Fruit fly (Drosophila melanogaster): ENCODE results near the gene CG7276.

DNA sequence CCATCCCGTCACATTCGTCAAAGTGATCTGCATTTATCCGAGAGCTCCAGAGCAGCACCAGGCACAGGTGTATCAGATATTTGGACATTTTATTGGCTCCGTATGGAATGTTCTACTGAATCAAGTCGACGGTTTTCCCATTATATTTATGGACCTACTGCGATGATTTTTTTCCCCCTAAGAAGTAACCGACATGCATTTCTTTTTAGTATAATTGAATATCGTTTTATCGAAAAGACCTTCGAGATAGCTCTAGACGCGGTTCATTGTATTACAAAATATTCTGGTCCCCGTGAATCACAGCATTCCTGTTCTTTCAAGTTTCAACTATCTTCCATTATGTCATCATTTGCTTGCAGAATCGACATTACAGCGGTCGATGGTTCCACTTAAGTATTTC lies 31.1 kb downstream of the CG7276 start, which contains the start of gene obst-H:
- TF ChIP-seq Ets21C (GFP tag; optimal IDR thresholded peaks at IDR 0.05) (no peak), CG11294 (GFP tag; IDR thresholded peaks at IDR 0.05) (no peak), fkh (GFP tag; optimal IDR thresholded peaks at IDR 0.05) (no peak), Blimp-1 (GFP tag; optimal IDR thresholded peaks at IDR 0.05) (no peak), fd85E (GFP tag; optimal IDR thresholded peaks at IDR 0.05) (no peak), Eip75B (GFP tag; optimal IDR thresholded peaks at IDR 0.05) (no peak), ss (GFP tag; optimal IDR thresholded peaks at IDR 0.05) (no peak), salr (GFP tag; optimal IDR thresholded peaks at IDR 0.05) (no peak)
